Fruit fly (Drosophila melanogaster): Measurements from ENCODE around the gene CG45099.

dm6 chr3R:22027743-22028099, 6.4 kb downstream of the CG45099 start:
- TF ChIP-seq esn (GFP tag; optimal IDR thresholded peaks at IDR 0.05) (no peak), net (GFP tag; optimal IDR thresholded peaks at IDR 0.05) (no peak), Hr39 (GFP tag; optimal IDR thresholded peaks at IDR 0.05) (no peak), Blimp-1 (GFP tag; optimal IDR thresholded peaks at IDR 0.05) (no peak), Hr4 (GFP tag; optimal IDR thresholded peaks at IDR 0.05) (no peak), Gug (GFP tag; IDR thresholded peaks at IDR 0.05) (no peak), CG4318 (GFP tag; optimal IDR thresholded peaks at IDR 0.05) (no peak), CG3919 (GFP tag; optimal IDR thresholded peaks at IDR 0.05) (no peak), acj6 (GFP tag; optimal IDR thresholded peaks at IDR 0.05) (no peak), salr (GFP tag; optimal IDR thresholded peaks at IDR 0.05) (no peak), Eip75B (GFP tag; optimal IDR thresholded peaks at IDR 0.05) (no peak), eg (GFP tag; IDR thresholded peaks at IDR 0.05) (no peak), CG11902 (GFP tag; optimal IDR thresholded peaks at IDR 0.05) (no peak), CG6276 (GFP tag; optimal IDR thresholded peaks at IDR 0.05) (no peak)
